Worm (Caenorhabditis elegans) whole organism, L2 larva: Measurements from ENCODE around the gene mec-12.

ENCODE experiments used
- ZK546.5 ChIP-seq: sonication (generic microtip); optimal IDR thresholded peaks from 2 replicates; lab custom pipeline; 2017; ENCODE audit warnings: missing biosample characterization, missing genetic modification characterization
- aly-2 ChIP-seq: fragments of 150-350 bp; optimal IDR thresholded peaks from 2 replicates; lab custom pipeline; 2014; ENCODE audit warnings: missing biosample characterization, missing genetic modification characterization
- blmp-1 ChIP-seq: sonication (generic microtip); optimal IDR thresholded peaks from 2 replicates; lab custom pipeline; 2017; ENCODE audit warnings: missing genetic modification characterization, mild to moderate bottlenecking, missing compliant biosample characterization, antibody characterized with exemption, moderate library complexity; ENCODE audit not compliant: insufficient read depth
- elt-1 ChIP-seq: fragments of 150-350 bp; optimal IDR thresholded peaks from 2 replicates; lab custom pipeline; 2014; ENCODE audit warnings: missing biosample characterization, missing genetic modification characterization
- fos-1 ChIP-seq: fragments of 150-350 bp; optimal IDR thresholded peaks from 2 replicates; lab custom pipeline; 2014; ENCODE audit warnings: missing biosample characterization, missing genetic modification characterization

ce11 chrIII:3143657-3144056 lies 4.6 kb upstream of the mec-12 start, which contains the start of gene C44B11.4:
- no peak for TF ChIP-seq ZK546.5 (tag; lab: Kevin White, UChicago)
- no peak for TF ChIP-seq elt-1 (tag; lab: Kevin White, UChicago)
- TF ChIP-seq aly-2 (tag; lab: Kevin White, UChicago), result no peak
- no peak for TF ChIP-seq blmp-1 (tag; lab: Kevin White, UChicago)
- no peak for TF ChIP-seq fos-1 (tag; lab: Kevin White, UChicago)
